Worm (Caenorhabditis elegans): ENCODE measurements around the gene T10G3.4.

The T10G3.4 gene

DNA sequence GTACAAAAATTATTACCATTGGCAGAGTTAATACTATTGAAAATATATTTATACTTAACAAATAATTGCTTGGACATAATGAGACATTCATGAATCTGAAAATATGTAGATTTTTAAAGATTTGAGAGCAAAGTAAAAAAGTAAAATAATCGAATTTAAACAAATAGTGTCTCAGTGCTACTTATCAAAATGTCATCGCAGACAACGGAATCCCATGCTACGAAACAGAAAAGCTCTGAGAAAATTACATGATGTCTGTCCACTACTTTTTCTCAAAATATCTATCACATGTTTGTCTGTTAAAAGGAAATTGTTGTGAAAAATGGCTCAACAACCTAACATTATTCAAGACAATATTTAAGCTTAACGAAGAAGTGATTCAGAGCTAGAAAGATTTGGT, at the start of gene T10G3.4:
TSS of gene T10G3.4 (minus strand) at position 101 of the 400 bp plus-strand sequence.
- TF ChIP-seq dao-5 (tag; optimal IDR thresholded peaks at IDR 0.05) = no peak
- TF ChIP-seq W03F9.2 (tag; optimal IDR thresholded peaks at IDR 0.05) = no peak
- TF ChIP-seq him-1 (tag; optimal IDR thresholded peaks at IDR 0.05) = no peak

DNA sequence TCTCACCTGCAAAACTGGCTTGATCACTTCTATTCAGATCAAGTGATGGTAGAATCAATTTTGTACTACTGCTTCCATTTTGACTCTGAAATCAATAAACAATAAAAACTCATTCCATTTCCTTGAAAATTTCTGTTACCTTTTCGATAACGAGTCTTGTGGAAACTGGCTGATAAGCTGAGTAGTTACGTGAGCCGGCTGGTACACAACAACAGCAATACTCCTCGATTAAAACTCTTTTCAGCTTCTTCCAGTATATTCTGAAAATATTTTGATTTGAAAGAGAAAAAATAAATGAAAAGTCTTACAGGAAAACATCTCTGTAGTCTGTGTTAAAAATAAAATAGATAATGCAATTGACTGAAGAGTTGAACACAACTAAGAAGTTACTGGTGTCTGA, 48.2 kb upstream of the T10G3.4 start:
- TF ChIP-seq W03F9.2 (tag; optimal IDR thresholded peaks at IDR 0.05) (no peak), dao-5 (tag; optimal IDR thresholded peaks at IDR 0.05) (no peak), him-1 (tag; optimal IDR thresholded peaks at IDR 0.05) (no peak)

DNA sequence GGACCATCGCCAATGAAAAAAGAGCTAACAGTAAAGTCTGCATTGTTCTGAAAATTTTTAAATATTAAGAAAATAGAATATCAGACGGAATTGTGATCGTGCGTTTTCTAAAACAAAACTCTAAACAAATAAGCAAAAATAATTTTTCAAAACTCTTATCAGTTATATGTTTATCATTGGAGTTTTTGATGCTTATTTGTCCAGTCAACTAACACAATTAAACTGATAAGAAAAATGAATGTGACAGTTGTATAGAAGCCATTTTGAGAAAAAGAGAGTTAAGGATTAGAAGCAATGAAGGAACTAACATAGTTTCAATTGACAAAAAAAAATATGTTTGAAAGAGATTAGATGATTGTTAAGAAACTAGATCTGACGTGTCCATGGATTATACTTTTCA, 46.5 kb upstream of the T10G3.4 start, which contains the start of gene ttr-44:
TSS of gene ttr-44 (minus strand) at position 47 of the 400 bp plus-strand sequence.
- TF ChIP-seq him-1 (tag; optimal IDR thresholded peaks at IDR 0.05) = no peak
- no peak for TF ChIP-seq W03F9.2 (tag; optimal IDR thresholded peaks at IDR 0.05)
- TF ChIP-seq dao-5 (tag; optimal IDR thresholded peaks at IDR 0.05) = no peak

DNA sequence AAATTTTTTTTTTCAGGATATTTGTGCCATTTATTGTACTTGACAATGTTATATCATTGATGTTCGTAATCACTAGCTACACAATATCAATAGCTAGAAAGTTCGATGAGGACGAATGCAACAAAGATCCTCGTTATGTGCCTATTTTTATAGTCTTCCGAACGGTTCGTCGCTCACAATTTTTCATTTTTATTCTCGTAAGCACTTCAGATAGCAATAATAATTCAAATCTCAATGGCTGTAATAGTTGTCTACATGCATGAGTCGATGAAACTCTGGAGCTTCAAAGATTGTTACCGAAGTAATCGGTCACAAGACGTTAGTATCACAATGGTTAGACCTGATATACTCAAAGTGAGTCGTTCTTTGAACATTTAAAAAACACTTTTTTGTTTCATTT, 44.9 kb upstream of the T10G3.4 start:
- TF ChIP-seq dao-5 (tag; optimal IDR thresholded peaks at IDR 0.05) (no peak), W03F9.2 (tag; optimal IDR thresholded peaks at IDR 0.05) (no peak), him-1 (tag; optimal IDR thresholded peaks at IDR 0.05) (no peak)

DNA sequence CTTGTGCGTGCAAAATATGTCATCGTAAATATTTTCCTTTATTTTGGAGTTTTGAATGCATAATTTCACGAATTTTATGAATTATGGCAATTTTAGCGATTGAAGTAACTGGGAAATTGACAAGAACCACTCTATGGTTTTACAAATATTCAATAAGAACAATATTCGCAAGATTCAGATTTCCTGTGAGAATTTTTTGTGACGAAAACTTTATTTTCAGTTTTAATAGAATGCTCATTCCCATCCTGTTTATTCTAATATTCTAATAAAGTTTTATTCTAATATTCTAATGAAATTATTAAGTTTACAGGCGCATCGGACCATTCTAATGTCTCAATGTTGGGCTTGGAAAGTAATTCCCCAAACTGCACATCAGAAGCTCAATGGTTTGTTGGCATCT, 39.0 kb upstream of the T10G3.4 start, which contains the start of gene R11G10.3:
TSS of gene R11G10.3 (plus strand) at position 301 of the 400 bp plus-strand sequence.
- TF ChIP-seq W03F9.2 (tag; optimal IDR thresholded peaks at IDR 0.05) = no peak
- no peak for TF ChIP-seq dao-5 (tag; optimal IDR thresholded peaks at IDR 0.05)
- TF ChIP-seq him-1 (tag; optimal IDR thresholded peaks at IDR 0.05) = no peak

DNA sequence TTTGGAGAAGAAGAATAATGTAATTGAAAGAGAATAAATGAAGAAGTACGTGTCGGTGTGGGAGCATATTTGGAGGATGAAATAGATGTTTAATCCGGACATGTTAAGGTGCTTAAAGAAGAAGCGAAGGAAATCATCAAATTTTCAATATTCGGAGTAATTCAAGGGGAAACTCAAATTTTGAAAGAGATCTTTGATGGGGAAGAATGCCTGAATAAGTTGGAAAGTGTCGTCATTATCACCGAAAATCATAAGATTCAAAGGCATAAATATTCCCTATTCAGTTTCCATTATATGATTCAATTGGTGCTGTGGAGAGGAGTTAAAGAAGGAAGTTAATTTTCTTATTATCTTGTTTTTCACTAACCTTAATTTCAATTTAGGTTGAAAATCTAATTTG, 30.9 kb upstream of the T10G3.4 start, which contains the start of gene semi-1:
TSS of gene semi-1 (minus strand) at position 101 of the 400 bp plus-strand sequence.
- TF ChIP-seq dao-5 (tag; optimal IDR thresholded peaks at IDR 0.05) = no peak
- no peak for TF ChIP-seq him-1 (tag; optimal IDR thresholded peaks at IDR 0.05)
- no peak for TF ChIP-seq W03F9.2 (tag; optimal IDR thresholded peaks at IDR 0.05)

DNA sequence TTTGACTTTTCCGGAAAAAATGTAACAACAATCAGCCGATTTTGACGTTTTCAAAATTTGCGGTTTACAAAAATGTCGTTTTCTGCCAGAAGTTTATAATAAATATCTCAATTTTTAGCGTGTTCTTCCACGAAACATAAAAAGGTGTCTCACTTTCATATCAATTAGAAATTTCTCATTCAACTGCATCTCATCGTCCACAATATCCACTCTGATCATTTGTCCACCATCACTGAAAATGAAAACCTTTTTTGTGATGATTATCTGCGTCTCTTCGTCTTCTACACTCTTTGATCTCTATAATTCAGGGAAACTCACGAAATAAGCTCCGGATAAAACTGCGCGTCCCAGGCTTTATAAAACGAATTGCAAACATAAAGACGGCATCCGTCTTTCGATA, 28.3 kb upstream of the T10G3.4 start:
- TF ChIP-seq W03F9.2 (tag; optimal IDR thresholded peaks at IDR 0.05) (no peak), him-1 (tag; optimal IDR thresholded peaks at IDR 0.05) (no peak), dao-5 (tag; optimal IDR thresholded peaks at IDR 0.05) (no peak)

DNA sequence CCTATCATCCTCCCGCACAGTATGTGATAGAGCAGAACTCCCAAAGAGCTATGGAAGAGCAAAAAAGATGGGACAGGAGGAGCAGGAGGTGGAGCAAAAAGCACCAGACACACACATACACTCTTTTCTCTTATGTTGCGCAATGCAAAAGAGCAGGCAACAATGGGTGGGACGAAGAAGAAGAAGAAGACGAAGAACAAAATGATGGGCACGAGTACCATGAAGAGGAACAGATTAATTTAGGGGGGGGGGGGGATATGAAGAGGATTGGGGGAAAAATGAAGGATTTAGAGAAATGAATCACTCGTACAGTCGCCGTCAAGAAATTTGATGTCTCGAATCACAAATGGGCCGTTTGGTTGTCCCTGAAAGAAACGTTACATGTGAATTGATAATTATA, 27.4 kb upstream of the T10G3.4 start, which contains the start of gene avr-15:
TSS of gene avr-15 (minus strand) at position 101 of the 400 bp plus-strand sequence.
- TF ChIP-seq him-1 (tag; optimal IDR thresholded peaks at IDR 0.05) = no peak
- TF ChIP-seq dao-5 (tag; optimal IDR thresholded peaks at IDR 0.05) = no peak

DNA sequence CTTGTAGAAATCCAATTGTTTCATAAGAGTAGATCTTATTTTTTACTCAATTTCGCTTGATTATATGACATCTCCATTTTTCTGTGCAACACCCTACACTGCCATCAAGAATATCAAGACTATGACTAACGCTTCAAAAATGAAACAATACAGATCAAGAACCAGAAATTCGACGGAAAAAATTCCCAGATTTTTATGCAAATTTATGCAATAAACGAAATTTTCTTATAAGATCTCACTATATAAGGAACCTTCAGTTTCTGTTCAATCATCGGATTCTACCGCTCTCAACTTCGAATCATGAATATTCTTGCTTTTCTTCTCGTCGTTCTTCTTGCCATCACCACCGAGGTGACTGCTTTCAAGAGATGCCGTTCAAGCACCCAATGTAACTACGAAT, 22.1 kb upstream of the T10G3.4 start, which contains the start of gene R11G10.4:
TSS of gene R11G10.4 (plus strand) at position 301 of the 400 bp plus-strand sequence.
- TF ChIP-seq him-1 (tag; optimal IDR thresholded peaks at IDR 0.05) = no peak
- no peak for TF ChIP-seq dao-5 (tag; optimal IDR thresholded peaks at IDR 0.05)
- no peak for TF ChIP-seq W03F9.2 (tag; optimal IDR thresholded peaks at IDR 0.05)

DNA sequence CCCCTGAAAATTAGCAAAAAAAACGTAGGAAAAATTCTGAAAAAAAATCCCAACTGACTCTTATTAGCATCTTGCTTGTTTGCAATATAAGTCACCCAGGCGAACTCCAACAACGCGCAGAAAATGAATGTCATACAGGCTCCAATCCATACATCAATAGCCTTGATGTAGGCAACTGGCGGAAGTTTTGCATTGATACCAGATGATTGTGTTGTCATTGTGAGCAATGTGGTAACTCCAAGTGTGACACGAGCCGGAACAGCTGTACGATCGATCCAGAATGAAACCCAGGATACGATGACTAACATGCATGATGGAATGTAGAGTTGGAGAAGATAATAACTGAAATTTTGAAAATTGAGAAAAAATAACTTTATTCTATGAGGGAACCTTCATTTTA, 15.0 kb upstream of the T10G3.4 start:
- TF ChIP-seq W03F9.2 (tag; optimal IDR thresholded peaks at IDR 0.05) (no peak), him-1 (tag; optimal IDR thresholded peaks at IDR 0.05) (no peak)

DNA sequence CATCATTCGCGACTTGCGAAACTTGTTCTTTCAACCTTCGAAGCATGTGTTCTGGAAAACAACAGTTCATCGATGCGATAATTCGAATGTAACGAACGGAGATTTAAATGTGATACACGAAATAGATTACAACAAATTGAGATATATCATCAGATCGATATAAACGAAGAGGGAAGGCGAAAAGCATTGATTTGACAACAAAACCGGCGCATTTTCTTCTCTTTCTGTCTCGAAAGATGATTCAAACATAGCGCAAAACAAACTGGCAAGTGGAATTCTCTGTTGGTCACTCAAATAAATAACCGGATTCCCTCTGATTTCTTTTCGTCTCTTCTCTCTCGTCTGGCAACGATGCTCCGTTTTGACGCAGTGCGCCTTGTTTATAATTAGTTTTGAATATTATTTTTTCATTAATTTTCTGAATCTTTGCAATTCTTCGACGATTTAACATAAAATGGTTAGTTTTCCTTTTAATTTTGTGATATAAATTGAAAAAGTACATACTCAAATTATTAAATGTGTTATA, 13.1 kb upstream of the T10G3.4 start, which contains the start of the genes eea-1 and gut-2:
TSS of gene eea-1 (minus strand) at position 51 of the 526 bp plus-strand sequence.
TSS of gene gut-2 (plus strand) at position 369 of the 526 bp plus-strand sequence.
- TF ChIP-seq W03F9.2 (tag; optimal IDR thresholded peaks at IDR 0.05) = peak; percentile 70
- TF ChIP-seq dao-5 (tag; optimal IDR thresholded peaks at IDR 0.05) = no peak

DNA sequence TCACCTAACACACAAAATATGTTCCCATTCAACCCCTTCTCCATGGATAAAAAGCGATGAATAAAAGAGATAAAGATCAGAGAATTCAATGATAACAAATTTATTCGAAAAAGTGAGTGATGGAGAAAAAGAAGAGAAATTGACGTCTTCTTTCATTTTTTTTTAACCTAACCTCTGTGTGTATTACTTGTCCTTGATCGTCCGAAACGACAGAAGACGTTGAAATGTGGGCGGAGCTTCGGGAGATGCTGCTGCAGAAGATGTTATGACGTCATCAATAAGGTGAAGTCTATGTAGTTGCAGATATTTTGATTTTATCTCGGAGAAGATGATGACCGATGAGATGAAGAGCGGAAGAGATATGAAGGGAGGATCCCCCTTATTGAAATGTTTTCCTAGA, 5.6 kb upstream of the T10G3.4 start, which contains the start of gene T10G3.3:
TSS of gene T10G3.3 (minus strand) at position 370 of the 400 bp plus-strand sequence.
- TF ChIP-seq him-1 (tag; optimal IDR thresholded peaks at IDR 0.05) (no peak), dao-5 (tag; optimal IDR thresholded peaks at IDR 0.05) (no peak)

DNA sequence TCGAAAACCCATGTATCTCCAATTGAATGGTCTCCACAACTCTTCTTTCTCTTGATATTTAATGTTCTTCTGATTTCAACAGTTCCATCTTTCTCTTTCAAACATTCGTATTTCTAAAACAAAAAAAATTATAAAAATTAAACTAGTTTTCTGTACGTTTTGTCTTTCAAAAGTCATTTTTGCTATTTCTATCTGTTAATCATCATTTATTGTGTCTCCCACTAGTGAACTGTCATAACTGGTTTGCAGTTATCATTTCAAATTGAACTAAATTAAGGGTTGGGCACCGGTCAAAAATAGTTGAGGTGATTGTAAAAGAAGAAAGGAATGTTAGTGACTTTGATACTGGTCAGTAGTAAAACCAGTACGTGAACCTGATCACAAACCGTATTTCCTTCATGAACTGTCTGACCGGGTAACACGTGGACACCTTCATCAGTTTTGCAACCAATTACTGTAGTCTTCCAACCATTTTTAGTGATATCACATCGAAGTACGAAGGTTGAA, 4.1 kb upstream of the T10G3.4 start:
- TF ChIP-seq him-1 (tag; optimal IDR thresholded peaks at IDR 0.05) (no peak), W03F9.2 (tag; optimal IDR thresholded peaks at IDR 0.05) (no peak), dao-5 (tag; optimal IDR thresholded peaks at IDR 0.05) (no peak)

DNA sequence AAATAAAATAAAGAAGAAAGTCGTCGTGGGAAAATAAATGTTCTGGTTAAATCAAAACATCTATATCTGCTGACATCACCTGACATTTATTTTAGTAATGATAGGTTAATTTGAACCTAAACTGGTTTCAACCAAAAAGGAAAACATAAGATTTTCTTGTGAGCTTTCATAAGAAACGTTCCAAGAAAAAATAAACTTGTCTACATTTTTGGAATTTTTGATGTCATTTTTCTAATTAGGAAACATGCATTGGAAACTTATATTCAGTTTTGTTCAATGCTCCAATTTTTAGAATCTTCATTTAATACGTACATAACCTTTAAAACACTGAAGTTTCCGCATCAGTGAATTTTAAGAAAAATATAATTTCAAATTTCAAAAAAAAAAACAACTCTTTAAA, 1.5 kb upstream of the T10G3.4 start:
- no peak for TF ChIP-seq W03F9.2 (tag; optimal IDR thresholded peaks at IDR 0.05)
- no peak for TF ChIP-seq dao-5 (tag; optimal IDR thresholded peaks at IDR 0.05)

DNA sequence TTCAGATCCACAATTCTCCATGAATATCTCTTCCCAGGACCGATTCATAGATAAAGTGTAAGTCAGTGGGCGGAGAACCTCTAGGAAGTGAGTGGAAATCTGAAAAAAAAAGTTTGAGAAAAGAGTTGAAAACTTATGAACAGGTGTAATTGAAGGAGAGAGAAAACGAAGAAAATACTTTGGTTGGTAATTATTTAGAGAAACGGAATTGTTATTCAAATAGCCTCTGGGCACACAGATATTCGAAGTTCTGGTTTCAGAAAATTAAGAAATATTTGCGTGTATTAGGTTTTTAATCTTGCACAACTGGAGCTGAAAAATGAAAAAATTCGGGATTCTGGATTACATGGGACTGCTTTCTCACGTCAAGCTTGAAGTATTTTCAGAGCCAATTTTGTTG, 4.5 kb downstream of the T10G3.4 start, which contains the start of gene T10G3.2:
TSS of gene T10G3.2 (minus strand) at position 101 of the 400 bp plus-strand sequence.
- no peak for TF ChIP-seq W03F9.2 (tag; optimal IDR thresholded peaks at IDR 0.05)
- TF ChIP-seq him-1 (tag; optimal IDR thresholded peaks at IDR 0.05) = no peak
- TF ChIP-seq dao-5 (tag; optimal IDR thresholded peaks at IDR 0.05) = no peak

All from whole organism, L4/young adult.